Fruit fly (Drosophila melanogaster) whole organism, embryonic: ENCODE measurements around the gene CG46464.

Experiments used
- Bgb ChIP-seq: fragments of 200-800 bp; sonication (Bioruptor generic); IDR thresholded peaks from 2 replicates; pipeline ENCODE4 v1.3.6; 2022; ENCODE audit warnings: missing biosample characterization, missing genetic modification characterization; ENCODE audit not compliant: partially characterized antibody
- Bteb2 ChIP-seq: fragments of 200-800 bp; sonication (Bioruptor generic); optimal IDR thresholded peaks from 2 replicates; lab custom pipeline; 2016; ENCODE audit warnings: missing biosample characterization, missing genetic modification characterization
- CG10462 ChIP-seq: fragments of 200-800 bp; sonication (Bioruptor generic); optimal IDR thresholded peaks from 2 replicates; lab custom pipeline; 2016; ENCODE audit warnings: missing biosample characterization, missing genetic modification characterization
- CG11504 ChIP-seq: fragments of 200-800 bp; sonication (Bioruptor generic); optimal IDR thresholded peaks from 3 replicates; lab custom pipeline; 2019; ENCODE audit warnings: missing biosample characterization, mild to moderate bottlenecking, missing genetic modification characterization, moderate library complexity
- CG12744 ChIP-seq: fragments of 200-800 bp; sonication (Bioruptor generic); optimal IDR thresholded peaks from 2 replicates; lab custom pipeline; 2016; ENCODE audit warnings: missing biosample characterization, missing genetic modification characterization
- CG13424 ChIP-seq: fragments of 200-800 bp; sonication (Bioruptor generic); optimal IDR thresholded peaks from 2 replicates; lab custom pipeline; 2019; ENCODE audit warnings: missing biosample characterization, mild to moderate bottlenecking, missing genetic modification characterization, moderate library complexity
- CG13894 ChIP-seq: fragments of 200-800 bp; sonication (Bioruptor generic); optimal IDR thresholded peaks from 3 replicates; lab custom pipeline; 2018; ENCODE audit warnings: missing biosample characterization, mild to moderate bottlenecking, missing genetic modification characterization, moderate library complexity
- CG1603 ChIP-seq: fragments of 200-800 bp; sonication (Bioruptor generic); optimal IDR thresholded peaks from 2 replicates; lab custom pipeline; 2019; ENCODE audit warnings: missing biosample characterization, mild to moderate bottlenecking, missing genetic modification characterization, moderate library complexity
- CG31365 ChIP-seq: fragments of 200-800 bp; sonication (Bioruptor generic); optimal IDR thresholded peaks from 2 replicates; lab custom pipeline; 2018; ENCODE audit warnings: missing biosample characterization, mild to moderate bottlenecking, missing genetic modification characterization
- CG4617 ChIP-seq: fragments of 200-800 bp; sonication (Bioruptor generic); optimal IDR thresholded peaks from 3 replicates; lab custom pipeline; 2016; ENCODE audit warnings: missing biosample characterization, missing genetic modification characterization, borderline replicate concordance
- CG4820 ChIP-seq: fragments of 200-800 bp; sonication (Bioruptor generic); optimal IDR thresholded peaks from 3 replicates; lab custom pipeline; 2016; ENCODE audit warnings: missing biosample characterization, missing genetic modification characterization
- CG6654 ChIP-seq: fragments of 200-800 bp; sonication (Bioruptor generic); optimal IDR thresholded peaks from 2 replicates; lab custom pipeline; 2017; ENCODE audit warnings: missing biosample characterization, mild to moderate bottlenecking, missing genetic modification characterization
- CG7556 ChIP-seq: fragments of 200-800 bp; sonication (Bioruptor generic); optimal IDR thresholded peaks from 2 replicates; lab custom pipeline; 2017; ENCODE audit warnings: missing biosample characterization, mild to moderate bottlenecking, missing genetic modification characterization
- CG8924 ChIP-seq: fragments of 200-800 bp; optimal IDR thresholded peaks from 3 replicates; lab custom pipeline; 2019; ENCODE audit warnings: missing biosample characterization, mild to moderate bottlenecking, missing genetic modification characterization, moderate library complexity
- CG9797 ChIP-seq: fragments of 200-800 bp; sonication (Bioruptor generic); optimal IDR thresholded peaks from 3 replicates; lab custom pipeline; 2018; ENCODE audit warnings: missing biosample characterization, mild to moderate bottlenecking, missing genetic modification characterization
- CTCF ChIP-seq: fragments of 200-800 bp; sonication (Bioruptor generic); optimal IDR thresholded peaks from 2 replicates; lab custom pipeline; 2017; ENCODE audit warnings: missing biosample characterization, mild to moderate bottlenecking, missing genetic modification characterization, moderate library complexity
- Chrac-16 ChIP-seq: fragments of 200-800 bp; sonication (Bioruptor generic); optimal IDR thresholded peaks from 3 replicates; lab custom pipeline; 2016; ENCODE audit warnings: missing biosample characterization, missing genetic modification characterization
- Doc3 ChIP-seq: fragments of 200-800 bp; sonication (Bioruptor generic); IDR thresholded peaks from 3 replicates; pipeline ENCODE4 v1.3.6; 2022; ENCODE audit warnings: missing biosample characterization, missing genetic modification characterization; ENCODE audit not compliant: partially characterized antibody
- Drgx ChIP-seq: fragments of 200-800 bp; sonication (Bioruptor generic); IDR thresholded peaks from 2 replicates; pipeline ENCODE4 v1.3.6; 2022; ENCODE audit warnings: missing biosample characterization, missing genetic modification characterization
- Gug ChIP-seq: fragments of 200-800 bp; sonication (Bioruptor generic); IDR thresholded peaks from 4 replicates; pipeline ENCODE4 v1.3.6; 2022; ENCODE audit warnings: missing biosample characterization, missing genetic modification characterization
- HLH4C ChIP-seq: fragments of 200-800 bp; sonication (Bioruptor generic); IDR thresholded peaks from 3 replicates; pipeline ENCODE4 v1.3.6; 2022; ENCODE audit warnings: missing biosample characterization, missing genetic modification characterization; ENCODE audit not compliant: partially characterized antibody
- Kr ChIP-seq: fragments of 200-800 bp; sonication (Bioruptor generic); optimal IDR thresholded peaks from 2 replicates; lab custom pipeline; 2017; ENCODE audit warnings: missing biosample characterization, mild to moderate bottlenecking, missing genetic modification characterization
- Lpt ChIP-seq: fragments of >200 bp; optimal IDR thresholded peaks from 2 replicates; lab custom pipeline; 2018; ENCODE audit warnings: missing biosample characterization, missing genetic modification characterization
- Mrtf ChIP-seq: fragments of 200-800 bp; sonication (Bioruptor generic); IDR thresholded peaks from 3 replicates; pipeline ENCODE4 v1.3.6; 2022; ENCODE audit warnings: missing biosample characterization, missing genetic modification characterization
- Optix ChIP-seq: fragments of 200-800 bp; sonication (Bioruptor generic); IDR thresholded peaks from 3 replicates; pipeline ENCODE4 v1.3.6; 2022; ENCODE audit warnings: missing biosample characterization, missing genetic modification characterization
- Side ChIP-seq: fragments of 200-800 bp; sonication (Bioruptor generic); optimal IDR thresholded peaks from 2 replicates; lab custom pipeline; 2016; ENCODE audit warnings: missing biosample characterization, missing genetic modification characterization
- Sry-β ChIP-seq: fragments of 200-800 bp; sonication (Bioruptor generic); optimal IDR thresholded peaks from 2 replicates; lab custom pipeline; 2018; ENCODE audit warnings: missing biosample characterization, mild to moderate bottlenecking, missing genetic modification characterization, moderate library complexity
- TFAM ChIP-seq: fragments of 200-800 bp; sonication (Bioruptor generic); optimal IDR thresholded peaks from 2 replicates; lab custom pipeline; 2017; ENCODE audit warnings: missing biosample characterization, missing genetic modification characterization, inconsistent platforms
- chif ChIP-seq, 2 experiments: fragments of 200-800 bp; sonication (Bioruptor generic); optimal IDR thresholded peaks; 3 replicates each; lab custom pipeline; 2016; ENCODE audit warnings: missing biosample characterization in 2 of 2, missing genetic modification characterization in 2 of 2
- ci ChIP-seq: fragments of 200-800 bp; sonication (Bioruptor generic); IDR thresholded peaks from 3 replicates; pipeline ENCODE4 v1.3.6; 2022; ENCODE audit warnings: missing biosample characterization, missing genetic modification characterization
- eyg ChIP-seq: fragments of 200-800 bp; sonication (Bioruptor generic); optimal IDR thresholded peaks from 3 replicates; lab custom pipeline; 2016; ENCODE audit warnings: missing biosample characterization, missing genetic modification characterization
- fd96Cb ChIP-seq: fragments of 200-800 bp; sonication (Bioruptor generic); optimal IDR thresholded peaks from 2 replicates; lab custom pipeline; 2018; ENCODE audit warnings: missing biosample characterization, mild to moderate bottlenecking, missing genetic modification characterization, moderate library complexity
- ftz-f1 ChIP-seq: fragments of 200-800 bp; sonication (Bioruptor generic); optimal IDR thresholded peaks from 2 replicates; lab custom pipeline; 2016; ENCODE audit warnings: missing biosample characterization, missing genetic modification characterization
- gro ChIP-seq: fragments of 200-800 bp; sonication (Bioruptor generic); optimal IDR thresholded peaks from 2 replicates; lab custom pipeline; 2016; ENCODE audit warnings: missing biosample characterization, missing genetic modification characterization
- gsb ChIP-seq: fragments of 200-800 bp; sonication (Bioruptor generic); IDR thresholded peaks from 2 replicates; pipeline ENCODE4 v1.3.6; 2022; ENCODE audit warnings: missing biosample characterization, missing genetic modification characterization
- gt ChIP-seq: fragments of 200-800 bp; sonication (Bioruptor generic); IDR thresholded peaks from 2 replicates; pipeline ENCODE4 v1.3.6; 2022; ENCODE audit warnings: missing biosample characterization, missing genetic modification characterization
- h ChIP-seq: fragments of >200 bp; optimal IDR thresholded peaks from 2 replicates; lab custom pipeline; 2017
- ind ChIP-seq: fragments of 200-800 bp; sonication (Bioruptor generic); optimal IDR thresholded peaks from 3 replicates; lab custom pipeline; 2016; ENCODE audit warnings: missing biosample characterization, missing genetic modification characterization
- klu ChIP-seq: fragments of 200-800 bp; sonication (Bioruptor generic); IDR thresholded peaks from 2 replicates; pipeline ENCODE4 v1.3.6; 2022; ENCODE audit warnings: missing biosample characterization, missing genetic modification characterization
- lola ChIP-seq, 3 experiments: fragments of >200 bp in 2 of 3; fragments of 200-800 bp in 1 of 3; sonication (Bioruptor generic) in 1 of 3; optimal IDR thresholded peaks; 2 replicates each; lab custom pipeline; 2017 to 2019; ENCODE audit warnings: missing biosample characterization in 3 of 3, missing genetic modification characterization in 3 of 3, mild to moderate bottlenecking in 1 of 3, moderate library complexity in 1 of 3
- mam ChIP-seq: fragments of 200-800 bp; sonication (Bioruptor generic); optimal IDR thresholded peaks from 3 replicates; lab custom pipeline; 2016; ENCODE audit warnings: missing biosample characterization, missing genetic modification characterization
- oc ChIP-seq: fragments of 200-800 bp; sonication (Bioruptor generic); optimal IDR thresholded peaks from 2 replicates; lab custom pipeline; 2018; ENCODE audit warnings: missing biosample characterization, mild to moderate bottlenecking, missing genetic modification characterization, moderate library complexity
- p53 ChIP-seq: fragments of 200-800 bp; sonication (Bioruptor generic); optimal IDR thresholded peaks from 2 replicates; lab custom pipeline; 2016; ENCODE audit warnings: missing biosample characterization, missing genetic modification characterization
- peb ChIP-seq: fragments of 200-800 bp; sonication (Bioruptor generic); IDR thresholded peaks from 2 replicates; pipeline ENCODE4 v1.3.6; 2022; ENCODE audit warnings: missing biosample characterization, missing genetic modification characterization
- pfk ChIP-seq: fragments of 200-800 bp; sonication (Bioruptor generic); optimal IDR thresholded peaks from 2 replicates; lab custom pipeline; 2018; ENCODE audit warnings: missing biosample characterization, mild to moderate bottlenecking, missing genetic modification characterization, moderate library complexity
- repo ChIP-seq: fragments of 200-800 bp; sonication (Bioruptor generic); optimal IDR thresholded peaks from 2 replicates; lab custom pipeline; 2016; ENCODE audit warnings: missing biosample characterization, missing genetic modification characterization
- rib ChIP-seq: fragments of 200-800 bp; sonication (Bioruptor generic); IDR thresholded peaks from 2 replicates; pipeline ENCODE4 v1.3.6; 2022; ENCODE audit warnings: missing biosample characterization, missing genetic modification characterization
- scrt ChIP-seq: fragments of 200-800 bp; sonication (Bioruptor generic); optimal IDR thresholded peaks from 2 replicates; lab custom pipeline; 2018; ENCODE audit warnings: missing biosample characterization, mild to moderate bottlenecking, missing genetic modification characterization, moderate library complexity
- slbo ChIP-seq: fragments of 200-800 bp; sonication (Bioruptor generic); IDR thresholded peaks from 2 replicates; pipeline ENCODE4 v1.3.6; 2022; ENCODE audit warnings: missing biosample characterization, missing genetic modification characterization
- slp2 ChIP-seq: fragments of 200-800 bp; sonication (Bioruptor generic); optimal IDR thresholded peaks from 2 replicates; lab custom pipeline; 2016; ENCODE audit warnings: missing biosample characterization, missing genetic modification characterization
- tll ChIP-seq, 2 experiments: fragments of 200-800 bp in 1 of 2; fragments of >200 bp in 1 of 2; sonication (Bioruptor generic) in 1 of 2; optimal IDR thresholded peaks; 2 replicates each; lab custom pipeline; 2017 to 2019; ENCODE audit warnings: missing biosample characterization in 2 of 2, missing genetic modification characterization in 2 of 2, mild to moderate bottlenecking in 1 of 2, moderate library complexity in 1 of 2
- tna ChIP-seq: fragments of 200-800 bp; sonication (Bioruptor generic); IDR thresholded peaks from 2 replicates; pipeline ENCODE4 v1.3.6; 2022; ENCODE audit warnings: missing biosample characterization, missing genetic modification characterization; ENCODE audit not compliant: partially characterized antibody

The CG46464 gene

dm6 chrX:17423310-17423945 lies 20.4 kb downstream of the CG46464 start, which contains the start of gene ENGase (continued):
- TF ChIP-seq CG4820 (GFP tag; lab: Kevin White, UChicago), result no peak
- no peak for TF ChIP-seq lola (GFP tag; optimal IDR thresholded peaks at IDR 0.05; lab: Kevin White, UChicago)
- no peak for TF ChIP-seq Doc3 (GFP tag; lab: Robert Waterston, UW)
- TF ChIP-seq tll (GFP tag; optimal IDR thresholded peaks at IDR 0.05; lab: Kevin White, UChicago), result no peak
- TF ChIP-seq Optix (GFP tag; lab: Robert Waterston, UW), result no peak
- TF ChIP-seq Chrac-16, result no peak
- TF ChIP-seq rib (GFP tag; lab: Robert Waterston, UW), result no peak
- no peak for TF ChIP-seq slp2 (GFP tag; lab: Kevin White, UChicago)
- no peak for TF ChIP-seq CG31365 (tag; lab: Kevin White, UChicago)
- no peak for TF ChIP-seq Side (GFP tag; lab: Kevin White, UChicago)
- TF ChIP-seq gro (GFP tag; lab: Kevin White, UChicago), result no peak
- TF ChIP-seq pfk (GFP tag; lab: Kevin White, UChicago), result no peak
- TF ChIP-seq CTCF (GFP tag; lab: Kevin White, UChicago), result no peak
- no peak for TF ChIP-seq CG13894
- TF ChIP-seq tna (GFP tag; lab: Robert Waterston, UW), result no peak
- TF ChIP-seq ind (GFP tag; lab: Kevin White, UChicago), result no peak
- TF ChIP-seq CG11504 (tag; lab: Kevin White, UChicago), result no peak
- TF ChIP-seq Drgx, result no peak
- peak; percentile 52 for TF ChIP-seq slbo (GFP tag; lab: Robert Waterston, UW)
- TF ChIP-seq CG6654 (GFP tag; lab: Kevin White, UChicago), result no peak
- TF ChIP-seq CG1603 (tag; lab: Kevin White, UChicago), result no peak
- TF ChIP-seq HLH4C (GFP tag; lab: Robert Waterston, UW), result no peak
- TF ChIP-seq gt (GFP tag; lab: Robert Waterston, UW), result no peak
- no peak for TF ChIP-seq CG4617 (GFP tag; lab: Kevin White, UChicago)
- no peak for TF ChIP-seq repo
- peak; percentile 71 for TF ChIP-seq scrt (GFP tag; lab: Kevin White, UChicago)
- TF ChIP-seq CG12744 (GFP tag; lab: Kevin White, UChicago), result no peak
- TF ChIP-seq CG8924 (tag; lab: Kevin White, UChicago), result peak; percentile 8
- TF ChIP-seq p53 (GFP tag; lab: Kevin White, UChicago), result no peak
- no peak for TF ChIP-seq chif (GFP tag; optimal IDR thresholded peaks at IDR 0.05; lab: Kevin White, UChicago)
- TF ChIP-seq CG9797 (GFP tag; lab: Kevin White, UChicago), result no peak
- no peak for TF ChIP-seq klu (GFP tag; lab: Robert Waterston, UW)
- TF ChIP-seq gsb (GFP tag; lab: Robert Waterston, UW), result no peak
- TF ChIP-seq Kr, result no peak
- TF ChIP-seq Lpt (GFP tag; lab: Kevin White, UChicago), result no peak
- no peak for TF ChIP-seq Sry-β (GFP tag; lab: Kevin White, UChicago)
- no peak for TF ChIP-seq Mrtf (GFP tag; lab: Robert Waterston, UW)
- TF ChIP-seq CG7556, result no peak
- no peak for TF ChIP-seq ci (GFP tag; lab: Robert Waterston, UW)
- TF ChIP-seq fd96Cb (tag; lab: Kevin White, UChicago), result no peak
- no peak for TF ChIP-seq oc
- no peak for TF ChIP-seq ftz-f1
- TF ChIP-seq Bgb (GFP tag; lab: Robert Waterston, UW), result no peak
- no peak for TF ChIP-seq eyg (GFP tag; lab: Kevin White, UChicago)
- TF ChIP-seq CG13424 (tag; lab: Kevin White, UChicago), result no peak
- no peak for TF ChIP-seq TFAM
- no peak for TF ChIP-seq mam (GFP tag; lab: Kevin White, UChicago)
- no peak for TF ChIP-seq CG10462 (GFP tag; lab: Kevin White, UChicago)
- no peak for TF ChIP-seq peb
- TF ChIP-seq h (lab: Kevin White, UChicago), result no peak
- no peak for TF ChIP-seq Gug (GFP tag; lab: Robert Waterston, UW)
- TF ChIP-seq Bteb2 (GFP tag; lab: Kevin White, UChicago), result no peak
